Worm (Caenorhabditis elegans) whole organism, late embryonic: ENCODE results near the gene mstr-2.

Experiments
- C08G9.2 ChIP-seq: sonication (generic microtip); optimal IDR thresholded peaks from 2 replicates; lab custom pipeline; 2016; ENCODE audit warnings: mild to moderate bottlenecking, missing genetic modification characterization, moderate library complexity, missing compliant biosample characterization
- C38D4.7 ChIP-seq: fragments of 200-800 bp; sonication (Bioruptor generic); optimal IDR thresholded peaks from 2 replicates; lab custom pipeline; 2018; ENCODE audit warnings: mild to moderate bottlenecking, missing genetic modification characterization, moderate library complexity, missing compliant biosample characterization
- F13H6.1 ChIP-seq: sonication (generic microtip); optimal IDR thresholded peaks from 2 replicates; lab custom pipeline; 2016; ENCODE audit warnings: missing genetic modification characterization, missing compliant biosample characterization
- K02D7.2 ChIP-seq: sonication (generic microtip); optimal IDR thresholded peaks from 2 replicates; lab custom pipeline; 2017; ENCODE audit warnings: mild to moderate bottlenecking, missing genetic modification characterization, missing compliant biosample characterization
- K09A11.1 ChIP-seq: sonication (generic microtip); optimal IDR thresholded peaks from 2 replicates; lab custom pipeline; 2017; ENCODE audit warnings: antibody characterized with exemption, mild to moderate bottlenecking, missing genetic modification characterization, missing compliant biosample characterization; ENCODE audit not compliant: insufficient read depth
- T23F11.4 ChIP-seq: fragments of 200-800 bp; sonication (Bioruptor generic); optimal IDR thresholded peaks from 2 replicates; lab custom pipeline; 2018; ENCODE audit warnings: mild to moderate bottlenecking, missing genetic modification characterization, missing compliant biosample characterization
- Y22D7AL.16 ChIP-seq: sonication (generic microtip); optimal IDR thresholded peaks from 2 replicates; lab custom pipeline; 2016; ENCODE audit warnings: missing genetic modification characterization, missing compliant biosample characterization
- ama-1 ChIP-seq: fragments of 150-350 bp; optimal IDR thresholded peaks from 2 replicates; lab custom pipeline; 2014
- ceh-18 ChIP-seq: sonication (generic microtip); optimal IDR thresholded peaks from 2 replicates; lab custom pipeline; 2016; ENCODE audit warnings: missing genetic modification characterization, missing compliant biosample characterization
- ceh-19 ChIP-seq: fragments of 200-800 bp; sonication (Bioruptor generic); optimal IDR thresholded peaks from 2 replicates; lab custom pipeline; 2018; ENCODE audit warnings: mild to moderate bottlenecking, missing genetic modification characterization, missing compliant biosample characterization
- ceh-2 ChIP-seq: sonication (generic microtip); optimal IDR thresholded peaks from 2 replicates; lab custom pipeline; 2016; ENCODE audit warnings: missing genotype, missing genetic modification characterization, missing compliant biosample characterization
- ceh-22 ChIP-seq: sonication (generic microtip); optimal IDR thresholded peaks from 2 replicates; lab custom pipeline; 2017; ENCODE audit warnings: missing biosample characterization, missing genetic modification characterization
- ceh-24 ChIP-seq: sonication (generic microtip); optimal IDR thresholded peaks from 2 replicates; lab custom pipeline; 2016; ENCODE audit warnings: mild to moderate bottlenecking, missing genetic modification characterization, missing compliant biosample characterization
- ceh-31 ChIP-seq: sonication (generic microtip); optimal IDR thresholded peaks from 2 replicates; lab custom pipeline; 2016; ENCODE audit warnings: missing genetic modification characterization, missing compliant biosample characterization
- ceh-34 ChIP-seq: sonication (generic microtip); optimal IDR thresholded peaks from 2 replicates; lab custom pipeline; 2016; ENCODE audit warnings: mild to moderate bottlenecking, missing genetic modification characterization, missing compliant biosample characterization
- ceh-45 ChIP-seq: fragments of 200-800 bp; sonication (Bioruptor generic); IDR thresholded peaks from 2 replicates; pipeline ENCODE4 v1.3.6; 2022; ENCODE audit warnings: missing genetic modification reagents, missing genetic modification characterization, missing compliant biosample characterization
- ceh-48 ChIP-seq: sonication (generic microtip); optimal IDR thresholded peaks from 2 replicates; lab custom pipeline; 2016; ENCODE audit warnings: missing genetic modification characterization, inconsistent platforms, missing compliant biosample characterization
- ceh-9 ChIP-seq: sonication (generic microtip); optimal IDR thresholded peaks from 2 replicates; lab custom pipeline; 2016; ENCODE audit warnings: mild to moderate bottlenecking, missing genetic modification characterization, inconsistent platforms, missing compliant biosample characterization
- che-1 ChIP-seq: sonication (generic microtip); optimal IDR thresholded peaks from 2 replicates; lab custom pipeline; 2016; ENCODE audit warnings: mild to moderate bottlenecking, missing genetic modification characterization, missing compliant biosample characterization
- dmd-4 ChIP-seq: sonication (generic microtip); optimal IDR thresholded peaks from 2 replicates; lab custom pipeline; 2016; ENCODE audit warnings: borderline replicate concordance, missing genetic modification characterization, missing compliant biosample characterization
- elt-2 ChIP-seq: sonication (generic microtip); optimal IDR thresholded peaks from 2 replicates; lab custom pipeline; 2016; ENCODE audit warnings: missing genetic modification reagents, missing genetic modification characterization, missing compliant biosample characterization
- elt-4 ChIP-seq: sonication (generic microtip); optimal IDR thresholded peaks from 2 replicates; lab custom pipeline; 2016; ENCODE audit warnings: missing genetic modification characterization, missing compliant biosample characterization
- ets-4 ChIP-seq: sonication (generic microtip); optimal IDR thresholded peaks from 2 replicates; lab custom pipeline; 2016; ENCODE audit warnings: missing genetic modification characterization, missing compliant biosample characterization
- eyg-1 ChIP-seq: sonication (generic microtip); optimal IDR thresholded peaks from 2 replicates; lab custom pipeline; 2016; ENCODE audit warnings: missing genotype, missing genetic modification characterization, missing compliant biosample characterization
- fax-1 ChIP-seq: sonication (generic microtip); optimal IDR thresholded peaks from 2 replicates; lab custom pipeline; 2016; ENCODE audit warnings: missing genotype, missing genetic modification characterization, missing compliant biosample characterization
- fkh-10 ChIP-seq: fragments of 150-350 bp; optimal IDR thresholded peaks from 2 replicates; lab custom pipeline; 2014; ENCODE audit warnings: missing biosample characterization, missing genetic modification reagents, missing genetic modification characterization
- fkh-6 ChIP-seq: sonication (generic microtip); optimal IDR thresholded peaks from 2 replicates; lab custom pipeline; 2016; ENCODE audit warnings: missing genetic modification characterization, missing compliant biosample characterization
- gmeb-2 ChIP-seq: sonication (generic microtip); optimal IDR thresholded peaks from 2 replicates; lab custom pipeline; 2016; ENCODE audit warnings: missing genetic modification characterization, inconsistent platforms, missing compliant biosample characterization
- hlh-13 ChIP-seq: fragments of 200-800 bp; sonication (Bioruptor generic); optimal IDR thresholded peaks from 2 replicates; lab custom pipeline; 2018; ENCODE audit warnings: mild to moderate bottlenecking, missing genetic modification characterization, missing compliant biosample characterization
- hlh-30 ChIP-seq: sonication (generic microtip); optimal IDR thresholded peaks from 2 replicates; lab custom pipeline; 2017; ENCODE audit warnings: antibody characterized with exemption, missing genetic modification characterization, missing compliant biosample characterization; ENCODE audit not compliant: insufficient read depth
- hlh-6 ChIP-seq: sonication (generic microtip); optimal IDR thresholded peaks from 2 replicates; lab custom pipeline; 2016; ENCODE audit warnings: missing genotype, missing genetic modification characterization, missing compliant biosample characterization
- hlh-8 ChIP-seq: sonication (generic microtip); optimal IDR thresholded peaks from 2 replicates; lab custom pipeline; 2016; ENCODE audit warnings: missing genotype, missing genetic modification characterization, missing compliant biosample characterization
- lin-11 ChIP-seq: fragments of 200-800 bp; sonication (Bioruptor generic); optimal IDR thresholded peaks from 2 replicates; lab custom pipeline; 2018; ENCODE audit warnings: mild to moderate bottlenecking, missing genetic modification characterization, missing compliant biosample characterization
- mec-3 ChIP-seq: sonication (generic microtip); optimal IDR thresholded peaks from 2 replicates; lab custom pipeline; 2016; ENCODE audit warnings: borderline replicate concordance, missing genetic modification characterization, missing compliant biosample characterization
- nfya-1 ChIP-seq: sonication (generic microtip); optimal IDR thresholded peaks from 2 replicates; lab custom pipeline; 2017; ENCODE audit warnings: missing genetic modification characterization, mild to moderate bottlenecking, missing compliant biosample characterization, antibody characterized with exemption, moderate library complexity
- nhr-11 ChIP-seq: fragments of 150-350 bp; optimal IDR thresholded peaks from 2 replicates; lab custom pipeline; 2014; ENCODE audit warnings: missing biosample characterization, missing genetic modification characterization
- npax-4 ChIP-seq: sonication (generic microtip); optimal IDR thresholded peaks from 2 replicates; lab custom pipeline; 2016; ENCODE audit warnings: missing genetic modification characterization, missing compliant biosample characterization
- odd-2 ChIP-seq: sonication (generic microtip); optimal IDR thresholded peaks from 2 replicates; lab custom pipeline; 2017; ENCODE audit warnings: antibody characterized with exemption, mild to moderate bottlenecking, missing genetic modification characterization, missing compliant biosample characterization
- pag-3 ChIP-seq: sonication (generic microtip); optimal IDR thresholded peaks from 2 replicates; lab custom pipeline; 2016; ENCODE audit warnings: missing compliant biosample characterization, missing genetic modification characterization, borderline replicate concordance
- pat-9 ChIP-seq: fragments of 200-800 bp; sonication (Bioruptor generic); optimal IDR thresholded peaks from 2 replicates; lab custom pipeline; 2018; ENCODE audit warnings: mild to moderate bottlenecking, missing genetic modification characterization, moderate library complexity, missing compliant biosample characterization
- pha-4 ChIP-seq: fragments of 150-350 bp; optimal IDR thresholded peaks from 2 replicates; lab custom pipeline; 2018; ENCODE audit warnings: missing biosample characterization, missing genetic modification reagents, missing genetic modification characterization
- pqm-1 ChIP-seq: sonication (generic microtip); optimal IDR thresholded peaks from 2 replicates; lab custom pipeline; 2016; ENCODE audit warnings: missing genetic modification characterization, missing compliant biosample characterization
- pros-1 ChIP-seq: fragments of 150-350 bp; optimal IDR thresholded peaks from 2 replicates; lab custom pipeline; 2014; ENCODE audit warnings: missing biosample characterization, missing genetic modification reagents, missing genetic modification characterization
- ref-2 ChIP-seq: sonication (generic microtip); optimal IDR thresholded peaks from 2 replicates; lab custom pipeline; 2016; ENCODE audit warnings: missing genetic modification characterization, missing compliant biosample characterization
- rnt-1 ChIP-seq: sonication (generic microtip); optimal IDR thresholded peaks from 2 replicates; lab custom pipeline; 2016; ENCODE audit warnings: missing genetic modification characterization, missing compliant biosample characterization
- sdc-2 ChIP-seq: sonication (generic microtip); optimal IDR thresholded peaks from 2 replicates; lab custom pipeline; 2016; ENCODE audit warnings: missing genotype, missing genetic modification characterization, missing compliant biosample characterization
- syd-9 ChIP-seq: sonication (generic microtip); optimal IDR thresholded peaks from 2 replicates; lab custom pipeline; 2016; ENCODE audit warnings: mild to moderate bottlenecking, missing genetic modification characterization, moderate library complexity, missing compliant biosample characterization
- tbx-2 ChIP-seq: sonication (generic microtip); optimal IDR thresholded peaks from 2 replicates; lab custom pipeline; 2016; ENCODE audit warnings: missing genetic modification characterization, missing compliant biosample characterization
- tbx-7 ChIP-seq: sonication (generic microtip); optimal IDR thresholded peaks from 2 replicates; lab custom pipeline; 2016; ENCODE audit warnings: missing genotype, missing genetic modification characterization, missing compliant biosample characterization
- unc-42 ChIP-seq: sonication (generic microtip); optimal IDR thresholded peaks from 2 replicates; lab custom pipeline; 2016; ENCODE audit warnings: missing genotype, missing genetic modification characterization, missing compliant biosample characterization
- unc-55 ChIP-seq: sonication (generic microtip); optimal IDR thresholded peaks from 2 replicates; lab custom pipeline; 2017; ENCODE audit warnings: missing biosample characterization, missing genetic modification reagents, missing genetic modification characterization
- unc-86 ChIP-seq: sonication (generic microtip); optimal IDR thresholded peaks from 2 replicates; lab custom pipeline; 2016; ENCODE audit warnings: missing genetic modification characterization, missing compliant biosample characterization
- zip-5 ChIP-seq: sonication (generic microtip); optimal IDR thresholded peaks from 2 replicates; lab custom pipeline; 2016; ENCODE audit warnings: missing genetic modification characterization, missing compliant biosample characterization

mstr-2 gene

DNA sequence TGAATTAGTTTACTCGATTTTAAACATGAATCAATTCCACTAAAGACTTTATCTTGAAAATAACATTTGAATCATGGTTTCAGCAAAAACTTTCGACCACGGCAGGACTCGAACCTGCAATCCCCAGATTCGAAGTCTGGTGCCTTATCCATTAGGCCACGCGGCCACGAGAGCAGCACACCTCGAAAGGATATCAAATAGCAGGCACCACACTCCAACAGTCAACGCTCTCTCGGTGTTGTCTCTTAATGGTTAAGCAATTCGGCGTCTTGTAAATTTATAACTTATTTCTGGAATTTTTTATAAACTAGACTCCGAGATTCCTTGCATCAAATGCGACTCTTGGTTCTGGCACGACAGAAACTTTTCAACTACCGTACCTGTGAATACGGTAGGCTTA, 1.9 kb downstream of the mstr-2 start:
- TF ChIP-seq ceh-2 (tag; lab: Kevin White, UChicago) (peak; percentile 77), syd-9 (tag; lab: Kevin White, UChicago) (peak; percentile 87), rnt-1 (peak; percentile 61), ama-1 (lab: Kevin White, UChicago) (no peak), ref-2 (tag; lab: Kevin White, UChicago) (peak; percentile 83), zip-5 (tag; lab: Kevin White, UChicago) (peak; percentile 54), fax-1 (peak; percentile 69), dmd-4 (tag; lab: Kevin White, UChicago) (peak; percentile 65), ceh-48 (peak; percentile 79), che-1 (tag; lab: Kevin White, UChicago) (peak; percentile 87), ceh-34 (tag; lab: Kevin White, UChicago) (peak; percentile 85), unc-42 (tag; lab: Kevin White, UChicago) (peak; percentile 45), fkh-10 (GFP tag; lab: Kevin White, UChicago) (no peak), sdc-2 (tag; lab: Kevin White, UChicago) (peak; percentile 78), K02D7.2 (tag; lab: Kevin White, UChicago) (peak; percentile 66), hlh-13 (GFP tag; lab: Kevin White, UChicago) (peak; percentile 83), T23F11.4 (peak; percentile 84), npax-4 (peak; percentile 86), pros-1 (tag; lab: Kevin White, UChicago) (no peak), hlh-30 (tag; lab: Kevin White, UChicago) (peak; percentile 49), tbx-2 (tag; lab: Kevin White, UChicago) (peak; percentile 91), ceh-18 (tag; lab: Kevin White, UChicago) (peak; percentile 58), pag-3 (tag; lab: Kevin White, UChicago) (no peak), K09A11.1 (peak; percentile 73), hlh-6 (tag; lab: Kevin White, UChicago) (peak; percentile 90), elt-2 (tag; lab: Kevin White, UChicago) (peak; percentile 93), ceh-22 (tag; lab: Kevin White, UChicago) (peak; percentile 42), ceh-45 (GFP tag; lab: Robert Waterston, UW) (peak; percentile 85), pha-4 (tag; lab: Kevin White, UChicago) (no peak), ceh-31 (tag; lab: Kevin White, UChicago) (peak; percentile 69), nfya-1 (tag; lab: Kevin White, UChicago) (peak; percentile 41), unc-55 (GFP tag; lab: Kevin White, UChicago) (no peak), nhr-11 (tag; lab: Kevin White, UChicago) (no peak), ceh-19 (GFP tag; lab: Kevin White, UChicago) (peak; percentile 89), hlh-8 (tag; lab: Kevin White, UChicago) (peak; percentile 72), gmeb-2 (tag; lab: Kevin White, UChicago) (peak; percentile 85), lin-11 (tag; lab: Kevin White, UChicago) (peak; percentile 83), pat-9 (tag; lab: Kevin White, UChicago) (peak; percentile 87), ets-4 (tag; lab: Kevin White, UChicago) (peak; percentile 15), mec-3 (tag; lab: Kevin White, UChicago) (no peak), odd-2 (tag; lab: Kevin White, UChicago) (peak; percentile 62), elt-4 (tag; lab: Kevin White, UChicago) (no peak), C38D4.7 (GFP tag; lab: Kevin White, UChicago) (peak; percentile 86), ceh-9 (tag; lab: Kevin White, UChicago) (peak; percentile 53), F13H6.1 (tag; lab: Kevin White, UChicago) (peak; percentile 73), ceh-24 (tag; lab: Kevin White, UChicago) (peak; percentile 45), eyg-1 (peak; percentile 89), tbx-7 (tag; lab: Kevin White, UChicago) (peak; percentile 60), fkh-6 (tag; lab: Kevin White, UChicago) (peak; percentile 80), Y22D7AL.16 (tag; lab: Kevin White, UChicago) (peak; percentile 80), pqm-1 (tag; lab: Kevin White, UChicago) (peak; percentile 46), C08G9.2 (tag; lab: Kevin White, UChicago) (peak; percentile 67), unc-86 (tag; lab: Kevin White, UChicago) (peak; percentile 89)
